Worm (Caenorhabditis elegans): ENCODE measurements around the gene T24B8.7.

ce11 chrII:9062261-9062948, 8.9 kb upstream of the T24B8.7 start:
- no peak for TF ChIP-seq T22C8.4 (GFP tag; IDR thresholded peaks at IDR 0.05)
- TF ChIP-seq flt-1 (GFP tag; IDR thresholded peaks at IDR 0.05) = no peak
